Fruit fly (Drosophila melanogaster): ENCODE data around the gene CG32847.
A peak's percentile ranks its signal among the peaks of the same experiment; 100 is the strongest.

CG32847 gene

dm6 chr3L:15088285-15088684, 33.1 kb upstream of the CG32847 start:
- TF ChIP-seq CG4496 (GFP tag; IDR thresholded peaks at IDR 0.05) (no peak), CG12605 (GFP tag; IDR thresholded peaks at IDR 0.05) (no peak), Pif1B (GFP tag; optimal IDR thresholded peaks at IDR 0.05) (no peak), CG9948 (tag; optimal IDR thresholded peaks at IDR 0.05) (no peak), CG8159 (tag; optimal IDR thresholded peaks at IDR 0.05) (no peak), gl (tag; optimal IDR thresholded peaks at IDR 0.05) (no peak), CG10348 (GFP tag; IDR thresholded peaks at IDR 0.05) (no peak), rn (GFP tag; IDR thresholded peaks at IDR 0.05) (no peak), CG14655 (GFP tag; optimal IDR thresholded peaks at IDR 0.05) (no peak), fd96Ca (GFP tag; IDR thresholded peaks at IDR 0.05) (no peak), CG13204 (GFP tag; optimal IDR thresholded peaks at IDR 0.05) (no peak), CG34367 (tag; optimal IDR thresholded peaks at IDR 0.05) (no peak), Snoo (tag; optimal IDR thresholded peaks at IDR 0.05) (no peak), EcR (GFP tag; optimal IDR thresholded peaks at IDR 0.05) (no peak)

- TF ChIP-seq CG14655 (GFP tag; optimal IDR thresholded peaks at IDR 0.05) (no peak), CG8159 (tag; optimal IDR thresholded peaks at IDR 0.05) (no peak), CG34367 (tag; optimal IDR thresholded peaks at IDR 0.05) (no peak), CG4496 (GFP tag; IDR thresholded peaks at IDR 0.05) (no peak), gl (tag; optimal IDR thresholded peaks at IDR 0.05) (no peak), rn (GFP tag; IDR thresholded peaks at IDR 0.05) (no peak), D1 (tag; optimal IDR thresholded peaks at IDR 0.05) (no peak), Pif1A (GFP tag; optimal IDR thresholded peaks at IDR 0.05) (no peak)
Measured at dm6 chr3L:15089083-15089704, 32.2 kb upstream of the CG32847 start.

- TF ChIP-seq CG4496 (GFP tag; IDR thresholded peaks at IDR 0.05) (no peak), CG10348 (GFP tag; IDR thresholded peaks at IDR 0.05) (no peak), Pif1B (GFP tag; optimal IDR thresholded peaks at IDR 0.05) (no peak), CG8159 (tag; optimal IDR thresholded peaks at IDR 0.05) (no peak), CG32121 (GFP tag; IDR thresholded peaks at IDR 0.05) (no peak), CG8301 (tag; optimal IDR thresholded peaks at IDR 0.05) (no peak)
Measured at dm6 chr3L:15089887-15090679, 31.3 kb upstream of the CG32847 start.

dm6 chr3L:15093929-15094588, 27.3 kb upstream of the CG32847 start:
- TF ChIP-seq rn (GFP tag; IDR thresholded peaks at IDR 0.05) (no peak), Snoo (tag; optimal IDR thresholded peaks at IDR 0.05) (no peak), EcR (GFP tag; optimal IDR thresholded peaks at IDR 0.05) (peak; percentile 70), CG14655 (GFP tag; optimal IDR thresholded peaks at IDR 0.05) (no peak), fd96Ca (GFP tag; IDR thresholded peaks at IDR 0.05) (no peak), CG32121 (GFP tag; IDR thresholded peaks at IDR 0.05) (0 out of 2 replicates have a peak, but pooled peaks have one; percentile 37), CG4496 (GFP tag; IDR thresholded peaks at IDR 0.05) (0 out of 3 replicates have a peak, but pooled peaks have one; percentile 49), CG8159 (tag; optimal IDR thresholded peaks at IDR 0.05) (peak; percentile 5), CG9948 (tag; optimal IDR thresholded peaks at IDR 0.05) (no peak), Pif1A (GFP tag; optimal IDR thresholded peaks at IDR 0.05) (peak; percentile 19), CG34367 (tag; optimal IDR thresholded peaks at IDR 0.05) (no peak)

dm6 chr3L:15094589-15095288, 26.6 kb upstream of the CG32847 start, which contains the start of the genes sstn, Plp and GlyRS:
Gene sstn (minus strand): TSS chr3L:15094719.
Gene Plp (minus strand): TSS chr3L:15094724.
Gene GlyRS (plus strand): TSS chr3L:15095142.
- peak; percentile 47 for TF ChIP-seq CG8159 (tag; optimal IDR thresholded peaks at IDR 0.05)
- no peak for TF ChIP-seq CG8301 (tag; optimal IDR thresholded peaks at IDR 0.05)
- peak; percentile 25 for TF ChIP-seq CG15710 (tag; optimal IDR thresholded peaks at IDR 0.05)

dm6 chr3L:15097878-15098520, 23.4 kb upstream of the CG32847 start, which contains the start of gene Ctps:
Gene Ctps (plus strand): TSS chr3L:15097914.
- TF ChIP-seq CG8301 (tag; optimal IDR thresholded peaks at IDR 0.05) (no peak), D1 (tag; optimal IDR thresholded peaks at IDR 0.05) (peak; percentile 49), Pif1A (GFP tag; optimal IDR thresholded peaks at IDR 0.05) (peak; percentile 0), CG4496 (GFP tag; IDR thresholded peaks at IDR 0.05) (no peak), CG14655 (GFP tag; optimal IDR thresholded peaks at IDR 0.05) (no peak), Snoo (tag; optimal IDR thresholded peaks at IDR 0.05) (no peak), CG10348 (GFP tag; IDR thresholded peaks at IDR 0.05) (no peak), Pif1B (GFP tag; optimal IDR thresholded peaks at IDR 0.05) (no peak), CG8159 (tag; optimal IDR thresholded peaks at IDR 0.05) (no peak), CG9948 (tag; optimal IDR thresholded peaks at IDR 0.05) (no peak), rn (GFP tag; IDR thresholded peaks at IDR 0.05) (no peak)
